Worm (Caenorhabditis elegans): Measurements from ENCODE around the gene dml-1.

ce11 chrIV:2843882-2844281, 42.9 kb upstream of the dml-1 start, which contains the start of gene Y54G2A.15:
- TF ChIP-seq dpl-1 (GFP tag; optimal IDR thresholded peaks at IDR 0.05) (no peak), ztf-6 (GFP tag; IDR thresholded peaks at IDR 0.05) (no peak), madf-6 (GFP tag; IDR thresholded peaks at IDR 0.05) (no peak), hmg-20 (GFP tag; IDR thresholded peaks at IDR 0.05) (no peak), unc-130 (GFP tag; optimal IDR thresholded peaks at IDR 0.05) (no peak), egl-18 (GFP tag; IDR thresholded peaks at IDR 0.05) (no peak), nhr-179 (tag; optimal IDR thresholded peaks at IDR 0.05) (no peak), hrde-1 (tag; optimal IDR thresholded peaks at IDR 0.05; ENCODE audit: borderline replicate concordance) (no peak), ztf-3 (GFP tag; optimal IDR thresholded peaks at IDR 0.05) (no peak), unc-62 (GFP tag; optimal IDR thresholded peaks at IDR 0.05) (no peak), nhr-27 (tag; optimal IDR thresholded peaks at IDR 0.05) (no peak), dox-1 (GFP tag; IDR thresholded peaks at IDR 0.05) (no peak), efl-1 (GFP tag; optimal IDR thresholded peaks at IDR 0.05) (no peak)
